Fruit fly (Drosophila melanogaster) whole organism, pupa: ENCODE measurements around the gene CG43390.

Experiments used
- CG14655 ChIP-seq: fragments of 200-800 bp; sonication (Bioruptor generic); optimal IDR thresholded peaks from 3 replicates; lab custom pipeline; 2017; ENCODE audit warnings: mild to moderate bottlenecking, missing biosample characterization, missing genetic modification reagents, missing genetic modification characterization
- CG15710 ChIP-seq: fragments of 200-800 bp; sonication (Bioruptor generic); optimal IDR thresholded peaks from 2 replicates; lab custom pipeline; 2018; ENCODE audit warnings: missing biosample characterization, mild to moderate bottlenecking, missing genetic modification characterization, moderate library complexity
- CG32121 ChIP-seq: fragments of 200-800 bp; sonication (Bioruptor generic); IDR thresholded peaks from 2 replicates; pipeline ENCODE4 v1.3.6; 2022; ENCODE audit warnings: missing biosample characterization, missing genetic modification characterization
- CG8301 ChIP-seq: fragments of 200-800 bp; sonication (Bioruptor generic); optimal IDR thresholded peaks from 2 replicates; lab custom pipeline; 2018; ENCODE audit warnings: missing biosample characterization, mild to moderate bottlenecking, missing genetic modification characterization
- CG9948 ChIP-seq: fragments of 200-800 bp; sonication (Bioruptor generic); optimal IDR thresholded peaks from 2 replicates; lab custom pipeline; 2018; ENCODE audit warnings: missing biosample characterization, mild to moderate bottlenecking, missing genetic modification characterization, moderate library complexity
- EcR ChIP-seq: fragments of 200-800 bp; sonication (Bioruptor generic); optimal IDR thresholded peaks from 3 replicates; lab custom pipeline; 2019; ENCODE audit warnings: missing biosample characterization, missing genetic modification characterization, mild to moderate bottlenecking, moderate library complexity, missing genetic modification reagents
- fd96Ca ChIP-seq: fragments of 200-800 bp; sonication (Bioruptor generic); IDR thresholded peaks from 3 replicates; pipeline ENCODE4 v1.3.6; 2022; ENCODE audit warnings: missing biosample characterization, missing genetic modification characterization
- gl ChIP-seq: fragments of 200-800 bp; sonication (Bioruptor generic); optimal IDR thresholded peaks from 2 replicates; lab custom pipeline; 2018; ENCODE audit warnings: missing biosample characterization, mild to moderate bottlenecking, missing genetic modification characterization

dm6 chr3L:11574563-11574962, 5.2 kb downstream of the CG43390 start, which contains the start of gene CG33490:
- TF ChIP-seq fd96Ca (GFP tag; lab: Robert Waterston, UW) (no peak), CG32121 (GFP tag; lab: Robert Waterston, UW) (no peak), EcR (no peak), CG15710 (tag; lab: Kevin White, UChicago) (no peak), gl (tag; lab: Kevin White, UChicago) (no peak), CG14655 (GFP tag; lab: Kevin White, UChicago) (no peak), CG9948 (tag; lab: Kevin White, UChicago) (no peak), CG8301 (tag; lab: Kevin White, UChicago) (no peak)
